Fruit fly (Drosophila melanogaster): ENCODE data around the gene CG7632.
A peak's percentile ranks its signal among the peaks of the same experiment; 100 is the strongest.

CG7632 gene

DNA sequence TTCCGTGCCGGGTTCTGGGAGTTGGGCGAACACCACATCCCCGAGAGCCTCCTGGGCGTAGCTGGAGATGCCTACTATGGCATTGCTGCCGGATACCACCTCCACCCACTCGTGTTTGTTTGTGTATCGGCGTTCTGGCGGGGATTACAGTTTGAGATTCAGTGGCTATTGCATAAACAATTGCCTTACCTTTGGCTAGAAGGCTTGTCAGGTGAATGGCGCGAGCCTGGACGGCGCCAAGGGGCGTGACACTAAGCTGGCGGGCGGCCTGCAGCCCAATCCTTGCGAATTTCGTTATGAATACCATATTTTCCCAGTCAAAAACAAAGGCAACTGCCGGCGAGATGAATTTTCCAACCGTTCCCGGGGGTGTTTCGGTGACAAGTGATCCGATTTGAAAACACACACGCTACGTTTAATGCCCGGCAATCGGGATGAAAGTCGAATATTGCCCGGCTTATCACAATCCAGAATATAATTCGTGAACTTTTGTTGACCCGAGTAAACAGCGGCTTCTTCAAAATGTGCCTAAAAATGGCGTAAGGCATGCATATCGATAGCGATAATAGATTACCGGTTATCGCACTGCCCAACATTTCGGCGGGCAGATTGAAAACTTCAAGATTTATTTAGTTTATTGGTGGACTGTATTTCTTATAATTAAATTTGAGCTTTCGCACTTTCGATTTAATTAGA, 23.4 kb upstream of the CG7632 start, which contains the start of gene ppl:
TSS of gene ppl (minus strand) at position 511 of the 696 bp plus-strand sequence.
- TF ChIP-seq CG32264 (GFP tag; optimal IDR thresholded peaks at IDR 0.05) (no peak), Sp1 (GFP tag; optimal IDR thresholded peaks at IDR 0.05) (peak; percentile 7), Rel (GFP tag; optimal IDR thresholded peaks at IDR 0.05) (no peak), Rel (tag; optimal IDR thresholded peaks at IDR 0.05) (peak; percentile 47), h (GFP tag; optimal IDR thresholded peaks at IDR 0.05) (peak; percentile 27), Hr78 (GFP tag; optimal IDR thresholded peaks at IDR 0.05) (no peak), Hnf4 (GFP tag; optimal IDR thresholded peaks at IDR 0.05) (peak; percentile 36), CG9705 (GFP tag; optimal IDR thresholded peaks at IDR 0.05) (no peak), Hr83 (GFP tag; optimal IDR thresholded peaks at IDR 0.05; ENCODE audit: poor library complexity, severe bottlenecking) (no peak), foxo (GFP tag; optimal IDR thresholded peaks at IDR 0.05) (peak in 1 of 2 experiments; percentile 10), ey (GFP tag; optimal IDR thresholded peaks at IDR 0.05) (no peak), dl (GFP tag; optimal IDR thresholded peaks at IDR 0.05; ENCODE audit: insufficient read depth in 1 of 2, partially characterized antibody in 2 of 2) (no peak), Myc (optimal IDR thresholded peaks at IDR 0.05) (peak; percentile 25)

- TF ChIP-seq N (GFP tag; optimal IDR thresholded peaks at IDR 0.05), result no peak
- peak; percentile 19 for TF ChIP-seq woc (GFP tag; optimal IDR thresholded peaks at IDR 0.05)
Measured at dm6 chr3L:21281706-21282105, 22.8 kb upstream of the CG7632 start.

DNA sequence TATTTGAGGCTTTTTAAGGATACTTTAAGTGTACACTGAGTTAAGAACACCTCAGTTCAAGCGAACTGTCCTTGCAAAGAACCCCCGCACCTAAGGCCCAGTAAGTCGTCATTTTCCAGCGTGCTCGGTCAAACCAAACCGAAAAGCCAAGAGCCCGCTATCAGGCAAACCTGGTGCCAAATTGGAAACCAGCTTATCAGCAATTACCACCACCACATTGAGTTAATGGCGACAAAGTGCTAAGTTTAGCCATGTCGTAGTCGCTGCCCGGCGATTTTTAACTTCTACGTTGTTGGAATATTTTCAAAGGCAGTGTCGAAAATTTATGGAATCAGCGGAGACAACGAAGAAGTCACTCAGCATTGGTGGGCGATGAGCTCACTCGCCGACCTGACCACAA, 21.8 kb upstream of the CG7632 start:
- TF ChIP-seq Abd-B (GFP tag; optimal IDR thresholded peaks at IDR 0.05) (no peak), Hnf4 (GFP tag; optimal IDR thresholded peaks at IDR 0.05) (no peak), Rel (GFP tag; optimal IDR thresholded peaks at IDR 0.05) (no peak), Rel (tag; optimal IDR thresholded peaks at IDR 0.05) (peak; percentile 22), fru (GFP tag; optimal IDR thresholded peaks at IDR 0.05) (no peak)

DNA sequence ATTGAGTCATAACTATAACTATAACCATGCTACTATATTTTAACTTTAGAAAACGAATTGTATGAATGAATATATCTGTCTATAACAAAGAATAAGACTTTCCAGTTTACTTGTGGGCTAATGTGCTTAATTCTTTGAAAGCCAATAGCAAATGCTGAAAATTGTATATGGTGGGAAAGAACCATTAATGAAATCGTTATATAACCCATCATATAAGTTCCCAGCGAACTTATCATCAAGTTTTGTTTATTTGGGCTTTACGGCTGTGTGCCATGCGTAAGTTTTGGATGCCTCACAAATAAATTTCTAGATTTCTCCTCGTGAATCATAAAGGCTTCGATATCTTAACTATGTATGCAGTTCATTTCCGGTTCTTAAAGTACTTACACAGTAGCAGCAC, 20.7 kb upstream of the CG7632 start:
- TF ChIP-seq Rel (GFP tag; optimal IDR thresholded peaks at IDR 0.05) (no peak), Rel (tag; optimal IDR thresholded peaks at IDR 0.05) (peak; percentile 33), HLH106 (tag; optimal IDR thresholded peaks at IDR 0.05) (no peak), dl (GFP tag; optimal IDR thresholded peaks at IDR 0.05; ENCODE audit: insufficient read depth in 1 of 2, partially characterized antibody in 2 of 2) (no peak), CrebA (GFP tag; optimal IDR thresholded peaks at IDR 0.05; ENCODE audit: borderline replicate concordance) (no peak)

dm6 chr3L:21284720-21285638, 19.5 kb upstream of the CG7632 start:
- TF ChIP-seq Rel (GFP tag; optimal IDR thresholded peaks at IDR 0.05), result no peak
- peak; percentile 72 for TF ChIP-seq Rel (tag; optimal IDR thresholded peaks at IDR 0.05)
- no peak for TF ChIP-seq Jra (GFP tag; optimal IDR thresholded peaks at IDR 0.05)

- peak; percentile 66 for TF ChIP-seq h (GFP tag; optimal IDR thresholded peaks at IDR 0.05)
- TF ChIP-seq Mio (GFP tag; optimal IDR thresholded peaks at IDR 0.05), result peak; percentile 20
- TF ChIP-seq foxo (GFP tag; optimal IDR thresholded peaks at IDR 0.05), result peak in 1 of 2 experiments; percentile 59
- peak; percentile 46 for TF ChIP-seq Myc (optimal IDR thresholded peaks at IDR 0.05)
- TF ChIP-seq sv (GFP tag; optimal IDR thresholded peaks at IDR 0.05), result peak; percentile 51
- TF ChIP-seq Jra (GFP tag; optimal IDR thresholded peaks at IDR 0.05), result peak; percentile 19
- TF ChIP-seq Vsx2 (GFP tag; optimal IDR thresholded peaks at IDR 0.05; ENCODE audit: partially characterized antibody), result peak; percentile 99
- TF ChIP-seq jim (GFP tag; optimal IDR thresholded peaks at IDR 0.05), result no peak
- peak; percentile 70 for TF ChIP-seq woc (GFP tag; optimal IDR thresholded peaks at IDR 0.05)
- no peak for TF ChIP-seq dsf (GFP tag; optimal IDR thresholded peaks at IDR 0.05; ENCODE audit: borderline replicate concordance)
- TF ChIP-seq fru (GFP tag; optimal IDR thresholded peaks at IDR 0.05), result peak; percentile 69
- TF ChIP-seq Hr83 (GFP tag; optimal IDR thresholded peaks at IDR 0.05; ENCODE audit: poor library complexity, severe bottlenecking), result peak; percentile 34
- peak; percentile 99 for TF ChIP-seq Dif (GFP tag; optimal IDR thresholded peaks at IDR 0.05; ENCODE audit: partially characterized antibody)
- TF ChIP-seq psq (GFP tag; optimal IDR thresholded peaks at IDR 0.05), result no peak
- TF ChIP-seq N (GFP tag; optimal IDR thresholded peaks at IDR 0.05), result no peak
- peak; percentile 51 for TF ChIP-seq ey (GFP tag; optimal IDR thresholded peaks at IDR 0.05)
- peak; percentile 56 for TF ChIP-seq Hnf4 (GFP tag; optimal IDR thresholded peaks at IDR 0.05)
- TF ChIP-seq dl (GFP tag; optimal IDR thresholded peaks at IDR 0.05; ENCODE audit: insufficient read depth in 1 of 2, partially characterized antibody in 2 of 2), result peak; percentile 76 to 82
- no peak for TF ChIP-seq usp (GFP tag; optimal IDR thresholded peaks at IDR 0.05)
- peak; percentile 69 for TF ChIP-seq rgr (GFP tag; optimal IDR thresholded peaks at IDR 0.05)
- no peak for TF ChIP-seq pan (optimal IDR thresholded peaks at IDR 0.05)
- TF ChIP-seq dmrt93B (GFP tag; optimal IDR thresholded peaks at IDR 0.05), result peak; percentile 74
- TF ChIP-seq CG32264 (GFP tag; optimal IDR thresholded peaks at IDR 0.05), result no peak
- TF ChIP-seq brk (GFP tag; optimal IDR thresholded peaks at IDR 0.05), result no peak
- peak; percentile 57 for TF ChIP-seq Sp1 (GFP tag; optimal IDR thresholded peaks at IDR 0.05)
- no peak for TF ChIP-seq sage (GFP tag; optimal IDR thresholded peaks at IDR 0.05)
Measured at dm6 chr3L:21285639-21286338, 18.7 kb upstream of the CG7632 start, which contains the start of the genes CG12974 and pzg. Gene CG12974, minus strand, starts transcription at chr3L:21285962. Gene pzg, plus strand, starts transcription at chr3L:21286099.
